Fruit fly (Drosophila melanogaster) Kc167 (cell line): ENCODE results near the gene CG33773.

Experiments
- Myc ChIP-seq: fragments of >200 bp; optimal IDR thresholded peaks from 2 replicates; lab custom pipeline; 2017; ENCODE audit warnings: missing external identifiers
- Sin3A ChIP-seq: fragments of >200 bp; optimal IDR thresholded peaks from 2 replicates; lab custom pipeline; 2018; ENCODE audit warnings: missing external identifiers
- h ChIP-seq: fragments of >200 bp; optimal IDR thresholded peaks from 3 replicates; lab custom pipeline; 2018; ENCODE audit warnings: missing external identifiers
- insv ChIP-seq: fragments of >200 bp; optimal IDR thresholded peaks from 3 replicates; lab custom pipeline; 2018; ENCODE audit warnings: missing external identifiers
- psq ChIP-seq: fragments of >200 bp; optimal IDR thresholded peaks from 2 replicates; lab custom pipeline; 2017; ENCODE audit warnings: missing external identifiers
- ttk ChIP-seq: sonication (Bioruptor generic); optimal IDR thresholded peaks from 2 replicates; lab custom pipeline; 2017; ENCODE audit warnings: missing external identifiers

Gene CG33773

dm6 chr3R:31035046-31035445, at the start of gene CG33773:
Gene CG33773 (plus strand): TSS chr3R:31035346.
- TF ChIP-seq psq (no peak), h (lab: Kevin White, UChicago) (no peak), insv (no peak), ttk (lab: Kevin White, UChicago) (no peak)

DNA sequence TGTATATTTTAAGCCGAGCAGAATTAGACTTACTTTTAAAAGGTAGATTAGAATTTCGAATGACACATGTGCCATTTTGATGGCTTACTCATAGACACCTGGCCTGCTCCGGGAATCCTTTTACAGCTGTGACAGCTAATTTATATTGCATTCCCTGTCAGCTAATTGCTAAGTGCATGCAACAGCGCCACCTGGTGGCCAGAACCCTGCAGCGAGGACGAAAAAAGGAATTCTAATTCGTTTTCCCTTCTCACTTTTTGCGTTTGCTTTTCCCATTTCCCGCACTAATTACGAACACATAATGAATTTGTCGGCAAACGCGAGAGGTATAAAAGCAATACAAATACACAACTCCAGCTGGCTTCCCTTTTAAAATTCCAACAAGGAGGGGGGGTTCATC, 45.2 kb upstream of the CG33773 start, which contains the start of gene CG31008:
Gene CG31008 (minus strand): TSS at position 59 of the 400 bp plus-strand sequence.
- no peak for TF ChIP-seq h (lab: Kevin White, UChicago)
- no peak for TF ChIP-seq psq
- no peak for TF ChIP-seq Myc (lab: Kevin White, UChicago)
- TF ChIP-seq insv, result no peak
- no peak for TF ChIP-seq ttk (lab: Kevin White, UChicago)

DNA sequence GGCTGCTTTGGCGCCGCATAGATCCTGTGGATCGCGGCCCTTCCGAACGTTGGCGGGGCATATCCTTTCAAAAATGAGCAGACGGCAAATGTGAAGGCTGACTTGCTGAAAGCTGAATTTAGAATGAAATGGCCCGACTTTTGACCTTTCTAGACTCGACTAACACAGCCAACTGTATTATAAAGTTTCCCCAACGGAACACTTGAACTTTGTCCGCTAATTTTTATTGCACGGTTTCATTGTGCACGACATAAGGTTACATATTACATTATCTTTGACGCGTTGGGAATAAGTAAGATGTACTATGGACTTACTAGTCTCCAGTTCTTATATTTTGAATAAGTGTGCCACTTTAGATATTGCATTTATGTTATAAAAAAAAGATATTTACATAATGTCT, 42.8 kb upstream of the CG33773 start, which contains the start of gene CG31007:
Gene CG31007 (minus strand): TSS at position 101 of the 400 bp plus-strand sequence.
- TF ChIP-seq insv (no peak), ttk (lab: Kevin White, UChicago) (no peak), h (lab: Kevin White, UChicago) (no peak)

DNA sequence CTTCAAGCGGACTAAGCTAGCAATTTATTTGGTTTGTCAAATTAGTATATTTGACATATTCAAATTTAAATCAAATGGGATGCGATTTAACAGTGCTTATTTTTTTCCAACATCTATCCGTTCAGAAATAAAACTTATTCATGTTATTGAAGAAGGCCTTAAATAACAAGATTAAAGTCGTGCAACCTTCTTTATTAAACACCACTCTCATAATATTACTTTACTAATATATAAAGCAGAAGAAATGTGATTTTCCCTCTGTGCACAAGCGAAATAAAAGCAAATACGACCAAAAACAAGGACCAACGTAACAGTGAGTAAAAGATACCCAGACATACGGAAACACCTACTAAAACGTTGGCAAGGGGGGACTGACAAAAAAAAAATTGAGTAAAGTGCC, 28.5 kb upstream of the CG33773 start:
- TF ChIP-seq Sin3A (lab: Kevin White, UChicago), result no peak

dm6 chr3R:31010086-31010485, 25.1 kb upstream of the CG33773 start:
- TF ChIP-seq ttk (lab: Kevin White, UChicago), result no peak
- no peak for TF ChIP-seq Myc (lab: Kevin White, UChicago)
- TF ChIP-seq insv, result no peak
- TF ChIP-seq h (lab: Kevin White, UChicago), result no peak
- no peak for TF ChIP-seq psq
- no peak for TF ChIP-seq Sin3A (lab: Kevin White, UChicago)

- no peak for TF ChIP-seq ttk (lab: Kevin White, UChicago)
- no peak for TF ChIP-seq Myc (lab: Kevin White, UChicago)
- TF ChIP-seq h (lab: Kevin White, UChicago), result no peak
- TF ChIP-seq psq, result no peak
- TF ChIP-seq Sin3A (lab: Kevin White, UChicago), result no peak
- no peak for TF ChIP-seq insv
Observed at dm6 chr3R:31016715-31017114, 18.4 kb upstream of the CG33773 start, which contains the start of gene 5-HT7. Gene 5-HT7 (minus strand): TSS chr3R:31016875.

DNA sequence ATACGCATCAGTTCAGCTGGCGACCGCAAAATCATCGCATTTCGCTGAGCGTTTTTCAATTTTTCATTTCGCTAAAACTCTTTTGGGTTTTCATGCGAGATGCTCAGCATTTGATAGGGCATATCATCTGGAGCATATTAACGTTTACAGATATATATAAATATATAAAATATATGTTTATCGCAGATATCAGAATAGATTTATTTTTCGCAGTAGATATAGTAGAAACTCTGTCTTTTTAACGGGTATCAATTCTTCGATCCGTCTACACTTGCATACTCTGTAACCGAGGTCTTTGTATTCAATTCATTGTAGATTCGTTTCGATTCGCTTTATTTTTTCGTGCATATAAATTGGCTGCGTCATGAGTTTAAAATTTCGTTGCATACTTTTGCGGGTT, 15.5 kb upstream of the CG33773 start:
- TF ChIP-seq h (lab: Kevin White, UChicago), result no peak
- TF ChIP-seq insv, result no peak
- TF ChIP-seq Sin3A (lab: Kevin White, UChicago), result no peak
- TF ChIP-seq psq, result no peak
- no peak for TF ChIP-seq Myc (lab: Kevin White, UChicago)
- TF ChIP-seq ttk (lab: Kevin White, UChicago), result no peak

- TF ChIP-seq Myc (lab: Kevin White, UChicago) (no peak), psq (no peak), h (lab: Kevin White, UChicago) (no peak), Sin3A (lab: Kevin White, UChicago) (no peak), ttk (lab: Kevin White, UChicago) (no peak), insv (no peak)
Observed at dm6 chr3R:31020762-31021161, 14.4 kb upstream of the CG33773 start.

DNA sequence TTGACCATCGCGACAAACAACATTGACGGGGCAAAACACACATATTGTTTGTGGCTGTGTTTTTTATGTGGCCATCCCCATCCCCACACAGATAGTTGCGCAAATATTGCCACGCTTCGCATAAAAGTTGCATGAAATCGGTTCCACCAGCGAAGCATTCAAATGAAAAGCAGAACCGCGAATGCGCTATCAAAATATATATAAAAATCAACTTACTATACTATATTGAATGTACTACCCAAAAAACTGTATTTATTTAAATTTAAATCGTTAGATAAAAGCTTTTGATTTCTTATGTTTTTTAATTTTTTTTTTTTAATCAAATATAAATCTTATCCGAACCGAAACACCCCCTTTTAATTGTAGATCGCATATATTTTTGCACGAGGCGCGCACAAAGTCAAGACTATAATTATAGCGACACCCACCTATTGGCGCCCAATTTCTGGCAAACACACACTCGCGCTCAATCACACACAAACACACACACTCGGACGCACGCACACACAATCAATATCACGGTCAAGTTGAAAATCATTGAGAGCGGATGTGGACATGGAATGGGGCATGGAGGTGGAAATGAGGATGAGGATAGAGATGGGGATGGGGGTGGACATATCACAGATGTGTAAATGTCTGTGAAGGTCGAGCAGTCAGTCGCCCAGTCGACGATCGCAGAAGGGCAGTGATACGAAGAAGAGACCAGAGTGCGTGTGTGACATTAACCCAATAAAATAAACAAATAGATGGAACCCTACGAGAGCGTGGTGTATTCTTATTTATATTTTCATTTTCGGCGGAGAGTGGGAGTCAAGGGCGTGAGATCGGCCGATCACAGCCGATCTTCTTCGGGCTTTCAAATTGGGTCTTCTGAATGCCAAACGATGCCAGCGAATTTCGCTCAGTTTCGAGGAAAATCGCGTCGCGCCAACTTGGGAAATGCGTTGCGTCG, 3.6 kb downstream of the CG33773 start, which contains the start of gene CanA1:
Gene CanA1 (plus strand): TSS at position 902 of the 952 bp plus-strand sequence.
- TF ChIP-seq insv (no peak), psq (no peak), Sin3A (lab: Kevin White, UChicago) (no peak), Myc (lab: Kevin White, UChicago) (no peak), ttk (lab: Kevin White, UChicago) (no peak), h (lab: Kevin White, UChicago) (no peak)

- TF ChIP-seq Myc (lab: Kevin White, UChicago), result no peak
Observed at dm6 chr3R:31045005-31045404, 9.9 kb downstream of the CG33773 start, which contains the start of gene CG33920. Gene CG33920 (minus strand): TSS chr3R:31045105.

DNA sequence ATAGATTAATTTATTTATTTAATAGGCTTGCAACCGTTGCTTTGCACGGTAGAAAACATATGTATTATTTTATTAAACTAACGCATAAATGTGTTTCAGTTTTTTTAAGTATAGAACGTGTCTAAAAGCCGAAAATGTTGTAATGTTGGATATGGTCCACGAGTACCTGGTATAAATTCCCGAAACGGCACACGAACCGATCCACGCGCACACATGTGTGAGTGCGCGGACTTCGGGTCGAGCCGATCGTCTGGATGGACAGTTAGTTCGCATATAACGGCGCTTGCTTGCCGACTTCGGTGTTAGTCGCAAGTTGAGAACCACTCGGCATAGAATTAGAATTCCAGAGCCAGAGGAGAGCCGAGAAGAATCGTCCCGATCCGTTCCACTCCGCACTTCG, 13.5 kb downstream of the CG33773 start, which contains the start of gene Alp4:
Gene Alp4 (plus strand): TSS at position 301 of the 400 bp plus-strand sequence.
- TF ChIP-seq h (lab: Kevin White, UChicago) (no peak), Sin3A (lab: Kevin White, UChicago) (no peak), insv (no peak), psq (no peak), ttk (lab: Kevin White, UChicago) (no peak), Myc (lab: Kevin White, UChicago) (no peak)

- TF ChIP-seq h (lab: Kevin White, UChicago), result no peak
- no peak for TF ChIP-seq psq
- TF ChIP-seq insv, result no peak
- no peak for TF ChIP-seq Myc (lab: Kevin White, UChicago)
Observed at dm6 chr3R:31053784-31054221, 18.7 kb downstream of the CG33773 start, which contains the start of gene Chchd3. Gene Chchd3 (minus strand): TSS chr3R:31053915.
